Fruit fly (Drosophila melanogaster) whole organism, embryonic: ENCODE results near the gene CG32320.

Experiments used
- CG1024 ChIP-seq: fragments of 200-800 bp; sonication (Bioruptor generic); IDR thresholded peaks from 2 replicates; pipeline ENCODE4 v1.3.6; 2022; ENCODE audit warnings: missing biosample characterization, missing genetic modification characterization
- CG18011 ChIP-seq: fragments of 200-800 bp; sonication (Bioruptor generic); optimal IDR thresholded peaks from 2 replicates; lab custom pipeline; 2017; ENCODE audit warnings: missing biosample characterization, missing genetic modification characterization, mild to moderate bottlenecking, moderate library complexity, missing genotype
- CG18262 ChIP-seq: fragments of 200-800 bp; optimal IDR thresholded peaks from 3 replicates; lab custom pipeline; 2019; ENCODE audit warnings: missing biosample characterization, mild to moderate bottlenecking, missing genetic modification characterization, moderate library complexity
- CG2129 ChIP-seq: fragments of 200-800 bp; sonication (Bioruptor generic); IDR thresholded peaks from 2 replicates; pipeline ENCODE4 v1.3.6; 2022; ENCODE audit warnings: missing biosample characterization, missing genetic modification characterization; ENCODE audit not compliant: partially characterized antibody
- CG2199 ChIP-seq: fragments of 200-800 bp; sonication (Bioruptor generic); IDR thresholded peaks from 3 replicates; pipeline ENCODE4 v1.3.6; 2022; ENCODE audit warnings: missing biosample characterization, missing genetic modification characterization
- CG4730 ChIP-seq: fragments of 200-800 bp; sonication (Bioruptor generic); IDR thresholded peaks from 2 replicates; pipeline ENCODE4 v1.3.6; 2022; ENCODE audit warnings: missing biosample characterization, missing genetic modification characterization
- CG7963 ChIP-seq: fragments of 200-800 bp; sonication (Bioruptor generic); IDR thresholded peaks from 3 replicates; pipeline ENCODE4 v1.3.6; 2022; ENCODE audit warnings: missing biosample characterization, missing genetic modification characterization; ENCODE audit not compliant: partially characterized antibody
- CG9876 ChIP-seq: fragments of 200-800 bp; sonication (Bioruptor generic); optimal IDR thresholded peaks from 2 replicates; lab custom pipeline; 2016; ENCODE audit warnings: missing biosample characterization, missing genetic modification characterization
- ara ChIP-seq: fragments of 200-800 bp; sonication (Bioruptor generic); IDR thresholded peaks from 2 replicates; pipeline ENCODE4 v1.3.6; 2022; ENCODE audit warnings: missing biosample characterization, missing genetic modification characterization
- her ChIP-seq: fragments of 200-800 bp; sonication (Bioruptor generic); optimal IDR thresholded peaks from 2 replicates; lab custom pipeline; 2016; ENCODE audit warnings: missing biosample characterization, missing genetic modification characterization
- sc ChIP-seq, 3 experiments: fragments of >200 bp in 2 of 3; fragments of 200-800 bp in 1 of 3; sonication (Bioruptor generic) in 1 of 3; optimal IDR thresholded peaks; 2 replicates in 2 of 3; 3 replicates in 1 of 3; lab custom pipeline; 2017; ENCODE audit warnings: mild to moderate bottlenecking in 1 of 3, missing biosample characterization in 1 of 3, missing genetic modification characterization in 1 of 3, missing genetic modification reagents in 1 of 3

dm6 chr3L:1366879-1367650 is 31.3 kb upstream of the CG32320 start:
- TF ChIP-seq CG4730 (GFP tag; lab: Robert Waterston, UW) (no peak), sc (optimal IDR thresholded peaks at IDR 0.05; lab: Kevin White, UChicago) (no peak), sc (GFP tag; optimal IDR thresholded peaks at IDR 0.05; lab: Kevin White, UChicago) (no peak), CG2199 (no peak), CG18262 (tag; lab: Kevin White, UChicago) (no peak), CG18011 (no peak), CG9876 (GFP tag; lab: Kevin White, UChicago) (no peak), CG2129 (GFP tag; lab: Robert Waterston, UW) (no peak), CG7963 (GFP tag; lab: Robert Waterston, UW) (no peak), ara (GFP tag; lab: Robert Waterston, UW) (no peak), her (no peak), CG1024 (GFP tag; lab: Robert Waterston, UW) (no peak)
